Fruit fly (Drosophila melanogaster): ENCODE measurements around the gene CG13833.

The CG13833 gene

dm6 chr3R:23048690-23049118, 13.3 kb upstream of the CG13833 start (continued):
- no peak for TF ChIP-seq Rel (GFP tag; optimal IDR thresholded peaks at IDR 0.05)
- peak; percentile 39 for TF ChIP-seq Rel (tag; optimal IDR thresholded peaks at IDR 0.05)
- TF ChIP-seq h (GFP tag; optimal IDR thresholded peaks at IDR 0.05), result peak; percentile 84
- TF ChIP-seq usp (GFP tag; optimal IDR thresholded peaks at IDR 0.05), result no peak
- TF ChIP-seq foxo (GFP tag; optimal IDR thresholded peaks at IDR 0.05), result peak in 1 of 2 experiments; percentile 84
- no peak for TF ChIP-seq Dif (GFP tag; optimal IDR thresholded peaks at IDR 0.05; ENCODE audit: partially characterized antibody)

dm6 chr3R:23048089-23048689, 12.8 kb upstream of the CG13833 start, which contains the start of gene CG17121:
Gene CG17121, minus strand, starts transcription at chr3R:23048214.
- TF ChIP-seq CG9705 (GFP tag; optimal IDR thresholded peaks at IDR 0.05) (no peak), Dif (GFP tag; optimal IDR thresholded peaks at IDR 0.05; ENCODE audit: partially characterized antibody) (peak; percentile 33), rgr (GFP tag; optimal IDR thresholded peaks at IDR 0.05) (no peak), dl (GFP tag; optimal IDR thresholded peaks at IDR 0.05; ENCODE audit: insufficient read depth in 1 of 2, partially characterized antibody in 2 of 2) (peak in 1 of 2 experiments; percentile 43), Myc (optimal IDR thresholded peaks at IDR 0.05) (no peak), Rel (GFP tag; optimal IDR thresholded peaks at IDR 0.05) (no peak), Rel (tag; optimal IDR thresholded peaks at IDR 0.05) (peak; percentile 85), CrebA (GFP tag; optimal IDR thresholded peaks at IDR 0.05; ENCODE audit: borderline replicate concordance) (peak; percentile 43)

- peak; percentile 81 for TF ChIP-seq dmrt93B (GFP tag; optimal IDR thresholded peaks at IDR 0.05)
- peak; percentile 95 for TF ChIP-seq ey (GFP tag; optimal IDR thresholded peaks at IDR 0.05)
- no peak for TF ChIP-seq pan (optimal IDR thresholded peaks at IDR 0.05)
- TF ChIP-seq tai (GFP tag; optimal IDR thresholded peaks at IDR 0.05), result peak; percentile 90
- TF ChIP-seq Dif (GFP tag; optimal IDR thresholded peaks at IDR 0.05; ENCODE audit: partially characterized antibody), result no peak
- TF ChIP-seq GATAd (GFP tag; optimal IDR thresholded peaks at IDR 0.05), result peak; percentile 47
- no peak for TF ChIP-seq usp (GFP tag; optimal IDR thresholded peaks at IDR 0.05)
- no peak for TF ChIP-seq Hr78 (GFP tag; optimal IDR thresholded peaks at IDR 0.05)
- TF ChIP-seq woc (GFP tag; optimal IDR thresholded peaks at IDR 0.05), result peak; percentile 88
- TF ChIP-seq Dfd (GFP tag; optimal IDR thresholded peaks at IDR 0.05), result no peak
- TF ChIP-seq foxo (GFP tag; optimal IDR thresholded peaks at IDR 0.05), result peak; percentile 72 to 95
- no peak for TF ChIP-seq N (GFP tag; optimal IDR thresholded peaks at IDR 0.05)
- TF ChIP-seq Jra (GFP tag; optimal IDR thresholded peaks at IDR 0.05), result peak; percentile 80
- peak; percentile 90 for TF ChIP-seq brk (GFP tag; optimal IDR thresholded peaks at IDR 0.05)
- TF ChIP-seq sv (GFP tag; optimal IDR thresholded peaks at IDR 0.05), result no peak
- TF ChIP-seq jim (GFP tag; optimal IDR thresholded peaks at IDR 0.05), result peak; percentile 20
- peak; percentile 94 for TF ChIP-seq OdsH (GFP tag; optimal IDR thresholded peaks at IDR 0.05)
- TF ChIP-seq Vsx2 (GFP tag; optimal IDR thresholded peaks at IDR 0.05; ENCODE audit: partially characterized antibody), result no peak
- no peak for TF ChIP-seq CrebA (GFP tag; optimal IDR thresholded peaks at IDR 0.05; ENCODE audit: borderline replicate concordance)
- no peak for TF ChIP-seq dl (GFP tag; optimal IDR thresholded peaks at IDR 0.05; ENCODE audit: insufficient read depth in 1 of 2, partially characterized antibody in 2 of 2)
- peak; percentile 88 for TF ChIP-seq CG32264 (GFP tag; optimal IDR thresholded peaks at IDR 0.05)
- TF ChIP-seq Abd-B (GFP tag; optimal IDR thresholded peaks at IDR 0.05), result no peak
- TF ChIP-seq Myc (optimal IDR thresholded peaks at IDR 0.05), result no peak
- TF ChIP-seq sage (GFP tag; optimal IDR thresholded peaks at IDR 0.05), result peak; percentile 88
- TF ChIP-seq rgr (GFP tag; optimal IDR thresholded peaks at IDR 0.05), result peak; percentile 94
- TF ChIP-seq HLH106 (tag; optimal IDR thresholded peaks at IDR 0.05), result peak; percentile 89
- TF ChIP-seq fru (GFP tag; optimal IDR thresholded peaks at IDR 0.05), result peak; percentile 94
- peak; percentile 93 for TF ChIP-seq br (GFP tag; optimal IDR thresholded peaks at IDR 0.05)
- TF ChIP-seq CG9705 (GFP tag; optimal IDR thresholded peaks at IDR 0.05), result no peak
- no peak for TF ChIP-seq lola (GFP tag; optimal IDR thresholded peaks at IDR 0.05)
- TF ChIP-seq h (GFP tag; optimal IDR thresholded peaks at IDR 0.05), result peak; percentile 96
- peak; percentile 88 for TF ChIP-seq psq (GFP tag; optimal IDR thresholded peaks at IDR 0.05)
- TF ChIP-seq Hr83 (GFP tag; optimal IDR thresholded peaks at IDR 0.05; ENCODE audit: poor library complexity, severe bottlenecking), result peak; percentile 75
- TF ChIP-seq dsf (GFP tag; optimal IDR thresholded peaks at IDR 0.05; ENCODE audit: borderline replicate concordance), result peak; percentile 61
- TF ChIP-seq Sp1 (GFP tag; optimal IDR thresholded peaks at IDR 0.05), result peak; percentile 85
- peak; percentile 24 for TF ChIP-seq Mio (GFP tag; optimal IDR thresholded peaks at IDR 0.05)
- TF ChIP-seq Rel (GFP tag; optimal IDR thresholded peaks at IDR 0.05), result peak; percentile 48
- peak; percentile 54 for TF ChIP-seq Rel (tag; optimal IDR thresholded peaks at IDR 0.05)
- TF ChIP-seq Hnf4 (GFP tag; optimal IDR thresholded peaks at IDR 0.05), result peak; percentile 91
These were observed 11.2 kb upstream of the CG13833 start for dm6 chr3R:23046529-23046943.
